Fruit fly (Drosophila melanogaster) whole organism, prepupa: ENCODE data around the gene Rel.

ENCODE experiments used
- Blimp-1 ChIP-seq: fragments of 200-800 bp; sonication (Bioruptor generic); optimal IDR thresholded peaks from 3 replicates; lab custom pipeline; 2017; ENCODE audit warnings: missing biosample characterization, missing genetic modification characterization, mild to moderate bottlenecking, moderate library complexity, missing genetic modification reagents
- CG10631 ChIP-seq: fragments of 200-800 bp; sonication (Bioruptor generic); optimal IDR thresholded peaks from 2 replicates; lab custom pipeline; 2016; ENCODE audit warnings: missing biosample characterization, missing genetic modification characterization
- CG10669 ChIP-seq: fragments of 200-800 bp; sonication (Bioruptor generic); optimal IDR thresholded peaks from 3 replicates; lab custom pipeline; 2018; ENCODE audit warnings: missing biosample characterization, mild to moderate bottlenecking, missing genetic modification characterization, moderate library complexity
- CG11294 ChIP-seq: fragments of 200-800 bp; sonication (Bioruptor generic); IDR thresholded peaks from 2 replicates; pipeline ENCODE4 v1.3.6; 2022; ENCODE audit warnings: missing biosample characterization, missing genetic modification characterization
- CG15336 ChIP-seq: fragments of 200-800 bp; sonication (Bioruptor generic); IDR thresholded peaks from 2 replicates; pipeline ENCODE4 v1.3.6; 2022; ENCODE audit warnings: missing biosample characterization, missing genetic modification characterization
- CG3032 ChIP-seq: fragments of 200-800 bp; optimal IDR thresholded peaks from 2 replicates; lab custom pipeline; 2019; ENCODE audit warnings: missing biosample characterization, mild to moderate bottlenecking, missing genetic modification characterization, moderate library complexity
- CG31627 ChIP-seq: fragments of 200-800 bp; sonication (Bioruptor generic); optimal IDR thresholded peaks from 3 replicates; lab custom pipeline; 2016; ENCODE audit warnings: missing biosample characterization, missing genetic modification characterization
- CG32006 ChIP-seq: fragments of 200-800 bp; sonication (Bioruptor generic); optimal IDR thresholded peaks from 3 replicates; lab custom pipeline; 2017; ENCODE audit warnings: missing biosample characterization, mild to moderate bottlenecking, missing genetic modification characterization
- CG34406 ChIP-seq: fragments of 200-800 bp; sonication (Bioruptor generic); optimal IDR thresholded peaks from 3 replicates; lab custom pipeline; 2016; ENCODE audit warnings: missing biosample characterization, missing genetic modification characterization
- CG4318 ChIP-seq: fragments of 200-800 bp; sonication (Bioruptor generic); optimal IDR thresholded peaks from 3 replicates; lab custom pipeline; 2017; ENCODE audit warnings: missing biosample characterization, mild to moderate bottlenecking, missing genetic modification characterization
- CG6276 ChIP-seq: fragments of 200-800 bp; sonication (Bioruptor generic); optimal IDR thresholded peaks from 2 replicates; lab custom pipeline; 2017; ENCODE audit warnings: missing biosample characterization, mild to moderate bottlenecking, missing genetic modification characterization
- CG6854 ChIP-seq: fragments of 200-800 bp; sonication (Bioruptor generic); optimal IDR thresholded peaks from 2 replicates; lab custom pipeline; 2017; ENCODE audit warnings: missing biosample characterization, mild to moderate bottlenecking, missing genetic modification characterization
- CG7368 ChIP-seq: fragments of 200-800 bp; sonication (Bioruptor generic); optimal IDR thresholded peaks from 3 replicates; lab custom pipeline; 2016; ENCODE audit warnings: missing biosample characterization, missing genetic modification characterization
- CG8119 ChIP-seq: fragments of 200-800 bp; sonication (Bioruptor generic); IDR thresholded peaks from 3 replicates; pipeline ENCODE4 v1.3.6; 2022; ENCODE audit warnings: missing biosample characterization, missing genetic modification characterization
- CG8319 ChIP-seq: fragments of 200-800 bp; sonication (Bioruptor generic); optimal IDR thresholded peaks from 3 replicates; lab custom pipeline; 2016; ENCODE audit warnings: missing biosample characterization, missing genetic modification characterization
- CG8632 ChIP-seq: fragments of 200-800 bp; sonication (Bioruptor generic); optimal IDR thresholded peaks from 3 replicates; lab custom pipeline; 2016; ENCODE audit warnings: missing biosample characterization, missing genetic modification characterization
- Eip75B ChIP-seq: fragments of 200-800 bp; sonication (Bioruptor generic); optimal IDR thresholded peaks from 3 replicates; lab custom pipeline; 2016; ENCODE audit warnings: missing biosample characterization, missing genetic modification characterization
- Eip78C ChIP-seq: fragments of 200-800 bp; sonication (Bioruptor generic); peaks from one replicate; lab custom pipeline; 2016; ENCODE audit warnings: missing biosample characterization, missing genetic modification characterization
- Eip93F ChIP-seq: fragments of 200-800 bp; sonication (Bioruptor generic); optimal IDR thresholded peaks from 2 replicates; lab custom pipeline; 2016; ENCODE audit warnings: missing biosample characterization, mild to moderate bottlenecking, missing genetic modification characterization
- Gug ChIP-seq: fragments of 200-800 bp; sonication (Bioruptor generic); IDR thresholded peaks from 2 replicates; pipeline ENCODE4 v1.3.6; 2022; ENCODE audit warnings: missing biosample characterization, missing genetic modification characterization
- Hr38 ChIP-seq: sonication (Bioruptor generic); optimal IDR thresholded peaks from 2 replicates; lab custom pipeline; 2016; ENCODE audit warnings: missing biosample characterization, missing genetic modification characterization
- Hr39 ChIP-seq: fragments of 200-800 bp; sonication (Bioruptor generic); optimal IDR thresholded peaks from 2 replicates; lab custom pipeline; 2016; ENCODE audit warnings: missing biosample characterization, missing genetic modification characterization
- Hr4 ChIP-seq: fragments of 200-800 bp; sonication (Bioruptor generic); optimal IDR thresholded peaks from 3 replicates; lab custom pipeline; 2016; ENCODE audit warnings: missing biosample characterization, missing genetic modification characterization
- Lpt ChIP-seq: fragments of 200-800 bp; sonication (Bioruptor generic); optimal IDR thresholded peaks from 3 replicates; lab custom pipeline; 2016; ENCODE audit warnings: missing biosample characterization, missing genetic modification characterization
- Met ChIP-seq: fragments of 200-800 bp; sonication (Bioruptor generic); optimal IDR thresholded peaks from 3 replicates; lab custom pipeline; 2016; ENCODE audit warnings: missing biosample characterization, missing genetic modification characterization
- Sox102F ChIP-seq: fragments of 200-800 bp; sonication (Bioruptor generic); optimal IDR thresholded peaks from 2 replicates; lab custom pipeline; 2016; ENCODE audit warnings: missing biosample characterization, mild to moderate bottlenecking, missing genetic modification characterization
- Sox15 ChIP-seq: fragments of 200-800 bp; sonication (Bioruptor generic); optimal IDR thresholded peaks from 3 replicates; lab custom pipeline; 2016; ENCODE audit warnings: missing biosample characterization, missing genetic modification characterization
- achi ChIP-seq: fragments of 200-800 bp; sonication (Bioruptor generic); optimal IDR thresholded peaks from 3 replicates; lab custom pipeline; 2016; ENCODE audit warnings: missing biosample characterization, missing genetic modification characterization
- acj6 ChIP-seq: fragments of 200-800 bp; sonication (Bioruptor generic); optimal IDR thresholded peaks from 3 replicates; lab custom pipeline; 2016; ENCODE audit warnings: missing biosample characterization, missing genetic modification characterization
- dsx ChIP-seq: fragments of 200-800 bp; optimal IDR thresholded peaks from 3 replicates; lab custom pipeline; 2019; ENCODE audit warnings: missing biosample characterization, mild to moderate bottlenecking, missing genetic modification characterization, moderate library complexity; ENCODE audit not compliant: poor library complexity, severe bottlenecking
- eg ChIP-seq: fragments of 200-800 bp; sonication (Bioruptor generic); IDR thresholded peaks from 3 replicates; pipeline ENCODE4 v1.3.6; 2022; ENCODE audit warnings: missing biosample characterization, missing genetic modification characterization
- esn ChIP-seq: fragments of 200-800 bp; sonication (Bioruptor generic); optimal IDR thresholded peaks from 2 replicates; lab custom pipeline; 2016; ENCODE audit warnings: missing biosample characterization, mild to moderate bottlenecking, missing genetic modification characterization, moderate library complexity
- fd59A ChIP-seq: fragments of 200-800 bp; sonication (Bioruptor generic); optimal IDR thresholded peaks from 2 replicates; lab custom pipeline; 2017; ENCODE audit warnings: missing biosample characterization, mild to moderate bottlenecking, missing genetic modification characterization, missing genetic modification reagents
- fd85E ChIP-seq: fragments of 200-800 bp; sonication (Bioruptor generic); optimal IDR thresholded peaks from 3 replicates; lab custom pipeline; 2016; ENCODE audit warnings: missing biosample characterization, missing genetic modification characterization
- lz ChIP-seq: fragments of 200-800 bp; sonication (Bioruptor generic); optimal IDR thresholded peaks from 3 replicates; lab custom pipeline; 2016; ENCODE audit warnings: missing biosample characterization, missing genetic modification characterization
- net ChIP-seq: fragments of 200-800 bp; sonication (Bioruptor generic); optimal IDR thresholded peaks from 3 replicates; lab custom pipeline; 2016; ENCODE audit warnings: missing biosample characterization, missing genetic modification characterization
- ss ChIP-seq, 2 experiments: fragments of 200-800 bp; sonication (Bioruptor generic); optimal IDR thresholded peaks; 2 replicates in 1 of 2; 3 replicates in 1 of 2; lab custom pipeline; 2017 to 2018; ENCODE audit warnings: mild to moderate bottlenecking in 2 of 2, missing biosample characterization in 2 of 2, missing genetic modification characterization in 2 of 2, moderate library complexity in 1 of 2
- svp ChIP-seq: fragments of 200-800 bp; sonication (Bioruptor generic); peaks from one replicate; lab custom pipeline; 2016; ENCODE audit warnings: missing biosample characterization, missing genetic modification characterization
- topi ChIP-seq: fragments of 200-800 bp; sonication (Bioruptor generic); optimal IDR thresholded peaks from 3 replicates; lab custom pipeline; 2016; ENCODE audit warnings: missing biosample characterization, missing genetic modification characterization

Rel gene

dm6 chr3R:9085306-9085705 lies 37.5 kb upstream of the Rel start (continued):
- TF ChIP-seq Sox15 (GFP tag; lab: Kevin White, UChicago), result no peak
- TF ChIP-seq svp (GFP tag; lab: Kevin White, UChicago), result no peak
- TF ChIP-seq Gug (GFP tag; lab: Robert Waterston, UW), result 0 out of 2 replicates have a peak, but pooled peaks have one; percentile 23
- TF ChIP-seq acj6 (GFP tag; lab: Kevin White, UChicago), result peak; percentile 28
- TF ChIP-seq Eip93F (GFP tag; lab: Kevin White, UChicago), result no peak
- no peak for TF ChIP-seq CG6854 (GFP tag; lab: Kevin White, UChicago)
- no peak for TF ChIP-seq Sox102F (GFP tag; lab: Kevin White, UChicago)
- peak; percentile 49; the same call in 1 of the 3 replicates for TF ChIP-seq eg (GFP tag; lab: Robert Waterston, UW)
- no peak for TF ChIP-seq CG10669
- no peak for TF ChIP-seq CG8632 (GFP tag; lab: Kevin White, UChicago)
- no peak for TF ChIP-seq fd85E (GFP tag; lab: Kevin White, UChicago)
- TF ChIP-seq topi (GFP tag; lab: Kevin White, UChicago), result peak; percentile 6
- TF ChIP-seq CG8319, result no peak
- TF ChIP-seq dsx, result no peak
- TF ChIP-seq lz (GFP tag; lab: Kevin White, UChicago), result no peak
- no peak for TF ChIP-seq CG4318
- no peak for TF ChIP-seq Blimp-1 (GFP tag; lab: Kevin White, UChicago)
- TF ChIP-seq CG34406, result no peak
- no peak for TF ChIP-seq esn (GFP tag; lab: Kevin White, UChicago)
- no peak for TF ChIP-seq CG7368 (GFP tag; lab: Kevin White, UChicago)
- no peak for TF ChIP-seq CG3032
- peak; percentile 24 for TF ChIP-seq Hr39
- TF ChIP-seq CG6276 (GFP tag; lab: Kevin White, UChicago), result no peak
- no peak for TF ChIP-seq Hr38 (GFP tag; lab: Kevin White, UChicago)
- TF ChIP-seq CG10631, result no peak

- TF ChIP-seq CG8119 (GFP tag; lab: Robert Waterston, UW), result 0 out of 3 replicates have a peak, but pooled peaks have one; percentile 25
- TF ChIP-seq Eip78C (GFP tag; lab: Kevin White, UChicago), result peak; percentile 29
- peak; percentile 54 for TF ChIP-seq CG15336 (GFP tag; lab: Robert Waterston, UW)
- peak; percentile 31 for TF ChIP-seq Hr4 (GFP tag; lab: Kevin White, UChicago)
- TF ChIP-seq eg (GFP tag; lab: Robert Waterston, UW), result peak; percentile 48; the same call in 1 of the 3 replicates
- no peak for TF ChIP-seq CG4318
- TF ChIP-seq CG6854 (GFP tag; lab: Kevin White, UChicago), result no peak
- TF ChIP-seq Lpt, result no peak
- TF ChIP-seq CG32006 (GFP tag; lab: Kevin White, UChicago), result peak; percentile 33
Observed at dm6 chr3R:9083379-9083778, 35.6 kb upstream of the Rel start.

- TF ChIP-seq Hr38 (GFP tag; lab: Kevin White, UChicago) (no peak), CG10631 (no peak), CG11294 (GFP tag; lab: Robert Waterston, UW) (no peak), ss (GFP tag; optimal IDR thresholded peaks at IDR 0.05; lab: Kevin White, UChicago) (no peak), CG31627 (GFP tag; lab: Kevin White, UChicago) (no peak), achi (GFP tag; lab: Kevin White, UChicago) (no peak)
Observed at dm6 chr3R:9082332-9082731, 34.6 kb upstream of the Rel start.

dm6 chr3R:9079638-9080037 lies 31.9 kb upstream of the Rel start:
- TF ChIP-seq Eip75B (GFP tag; lab: Kevin White, UChicago), result no peak
- no peak for TF ChIP-seq Met (GFP tag; lab: Kevin White, UChicago)
- TF ChIP-seq net (GFP tag; lab: Kevin White, UChicago), result no peak
- TF ChIP-seq CG15336 (GFP tag; lab: Robert Waterston, UW), result no peak
- TF ChIP-seq fd59A, result no peak
- TF ChIP-seq CG10669, result no peak
- no peak for TF ChIP-seq Gug (GFP tag; lab: Robert Waterston, UW)
